Worm (Caenorhabditis elegans) whole organism, late embryonic: ENCODE measurements around the gene nrf-6.

Experiments
- F13H6.1 ChIP-seq: sonication (generic microtip); optimal IDR thresholded peaks from 2 replicates; lab custom pipeline; 2016; ENCODE audit warnings: missing genetic modification characterization, missing compliant biosample characterization
- ama-1 ChIP-seq: fragments of 150-350 bp; optimal IDR thresholded peaks from 2 replicates; lab custom pipeline; 2014
- ceh-22 ChIP-seq: sonication (generic microtip); optimal IDR thresholded peaks from 2 replicates; lab custom pipeline; 2017; ENCODE audit warnings: missing biosample characterization, missing genetic modification characterization
- dmd-4 ChIP-seq: sonication (generic microtip); optimal IDR thresholded peaks from 2 replicates; lab custom pipeline; 2016; ENCODE audit warnings: borderline replicate concordance, missing genetic modification characterization, missing compliant biosample characterization
- hlh-30 ChIP-seq: sonication (generic microtip); optimal IDR thresholded peaks from 2 replicates; lab custom pipeline; 2017; ENCODE audit warnings: antibody characterized with exemption, missing genetic modification characterization, missing compliant biosample characterization; ENCODE audit not compliant: insufficient read depth
- pha-4 ChIP-seq: fragments of 150-350 bp; optimal IDR thresholded peaks from 2 replicates; lab custom pipeline; 2018; ENCODE audit warnings: missing biosample characterization, missing genetic modification reagents, missing genetic modification characterization

ce11 chrII:8016761-8017160 is 15.7 kb downstream of the nrf-6 start:
- TF ChIP-seq ceh-22 (tag; lab: Kevin White, UChicago): no peak
- no peak for TF ChIP-seq dmd-4 (tag; lab: Kevin White, UChicago)
- peak; percentile 78 for TF ChIP-seq hlh-30 (tag; lab: Kevin White, UChicago)
- TF ChIP-seq F13H6.1 (tag; lab: Kevin White, UChicago): no peak
- no peak for TF ChIP-seq pha-4
- no peak for TF ChIP-seq ama-1
